Worm (Caenorhabditis elegans) whole organism, early embryonic: Measurements from ENCODE around the gene srab-21.

Source experiments
- F13C5.2 ChIP-seq: sonication (generic microtip); optimal IDR thresholded peaks from 2 replicates; lab custom pipeline; 2017; ENCODE audit warnings: mild to moderate bottlenecking, missing genetic modification characterization, inconsistent platforms, missing compliant biosample characterization
- aly-1 ChIP-seq: sonication (generic microtip); optimal IDR thresholded peaks from 2 replicates; lab custom pipeline; 2016; ENCODE audit warnings: missing genetic modification characterization, missing compliant biosample characterization
- ceh-13 ChIP-seq: fragments of 200-800 bp; sonication (Bioruptor generic); optimal IDR thresholded peaks from 2 replicates; lab custom pipeline; 2018; ENCODE audit warnings: mild to moderate bottlenecking, missing genetic modification characterization, missing compliant biosample characterization
- hmbx-1 ChIP-seq: sonication (generic microtip); optimal IDR thresholded peaks from 2 replicates; lab custom pipeline; 2016; ENCODE audit warnings: mild to moderate bottlenecking, missing genetic modification characterization, missing compliant biosample characterization
- scrt-1 ChIP-seq: fragments of 200-800 bp; sonication (Bioruptor generic); IDR thresholded peaks from 2 replicates; pipeline ENCODE4 v1.3.6; 2022; ENCODE audit warnings: missing genetic modification characterization, missing compliant biosample characterization
- sea-1 ChIP-seq: fragments of 200-800 bp; sonication (Bioruptor generic); conservative IDR thresholded peaks from 2 replicates; pipeline ENCODE4 v1.3.6; 2022; ENCODE audit warnings: missing genetic modification characterization, missing compliant biosample characterization
- tbx-11 ChIP-seq: fragments of 200-800 bp; sonication (Bioruptor generic); IDR thresholded peaks from 2 replicates; pipeline ENCODE4 v1.3.6; 2022; ENCODE audit warnings: missing genetic modification characterization, missing compliant biosample characterization
- tbx-37 ChIP-seq: fragments of 200-800 bp; sonication (Bioruptor generic); conservative IDR thresholded peaks from 2 replicates; pipeline ENCODE4 v1.3.6; 2022; ENCODE audit warnings: missing genetic modification reagents, missing genetic modification characterization, missing compliant biosample characterization

srab-21 gene

ce11 chrV:3376973-3377372 lies 47.3 kb downstream of the srab-21 start, which contains the start of gene srbc-2:
TSS of gene srbc-2 (minus strand) at chrV:3377073.
- TF ChIP-seq sea-1 (no peak), aly-1 (no peak), tbx-11 (no peak), hmbx-1 (tag; lab: Kevin White, UChicago) (no peak), F13C5.2 (tag; lab: Kevin White, UChicago) (no peak), tbx-37 (GFP tag; lab: Robert Waterston, UW) (no peak), scrt-1 (GFP tag; lab: Robert Waterston, UW) (no peak), ceh-13 (no peak)
